Fruit fly (Drosophila melanogaster) whole organism, embryonic: ENCODE measurements around the gene Ltn1.

Experiments
- Awh ChIP-seq: fragments of 200-800 bp; sonication (Bioruptor generic); IDR thresholded peaks from 2 replicates; pipeline ENCODE4, ENCODE4 v1.3.6; 2022; ENCODE audit warnings: missing biosample characterization, missing genetic modification characterization
- CG10431 ChIP-seq: fragments of 200-800 bp; sonication (Bioruptor generic); optimal IDR thresholded peaks from 3 replicates; lab custom pipeline; 2018; ENCODE audit warnings: missing biosample characterization, mild to moderate bottlenecking, missing genetic modification characterization
- CG11504 ChIP-seq: fragments of 200-800 bp; sonication (Bioruptor generic); optimal IDR thresholded peaks from 3 replicates; lab custom pipeline; 2019; ENCODE audit warnings: missing biosample characterization, mild to moderate bottlenecking, missing genetic modification characterization, moderate library complexity
- CG11560 ChIP-seq: fragments of 200-800 bp; sonication (Bioruptor generic); IDR thresholded peaks from 3 replicates; pipeline ENCODE4 v1.3.6; 2022; ENCODE audit warnings: missing biosample characterization, missing genetic modification characterization
- CG12155 ChIP-seq: fragments of 200-800 bp; sonication (Bioruptor generic); optimal IDR thresholded peaks from 3 replicates; lab custom pipeline; 2016; ENCODE audit warnings: missing biosample characterization, missing genetic modification characterization
- CG12942 ChIP-seq: fragments of 200-800 bp; sonication (Bioruptor generic); optimal IDR thresholded peaks from 3 replicates; lab custom pipeline; 2016; ENCODE audit warnings: missing biosample characterization, missing genetic modification characterization
- CG13424 ChIP-seq: fragments of 200-800 bp; sonication (Bioruptor generic); optimal IDR thresholded peaks from 2 replicates; lab custom pipeline; 2019; ENCODE audit warnings: missing biosample characterization, mild to moderate bottlenecking, missing genetic modification characterization, moderate library complexity
- CG13775 ChIP-seq: fragments of 200-800 bp; sonication (Bioruptor generic); optimal IDR thresholded peaks from 3 replicates; lab custom pipeline; 2017; ENCODE audit warnings: missing biosample characterization, mild to moderate bottlenecking, missing genetic modification characterization
- CG14710 ChIP-seq: fragments of 200-800 bp; sonication (Bioruptor generic); optimal IDR thresholded peaks from 3 replicates; lab custom pipeline; 2019; ENCODE audit warnings: missing biosample characterization, mild to moderate bottlenecking, missing genetic modification characterization, moderate library complexity
- CG1603 ChIP-seq: fragments of 200-800 bp; sonication (Bioruptor generic); optimal IDR thresholded peaks from 2 replicates; lab custom pipeline; 2019; ENCODE audit warnings: missing biosample characterization, mild to moderate bottlenecking, missing genetic modification characterization, moderate library complexity
- CG17361 ChIP-seq: fragments of 200-800 bp; sonication (Bioruptor generic); IDR thresholded peaks from 3 replicates; pipeline ENCODE4 v1.3.6; 2022; ENCODE audit warnings: missing biosample characterization, missing genetic modification characterization
- CG30020 ChIP-seq: fragments of 200-800 bp; optimal IDR thresholded peaks from 2 replicates; lab custom pipeline; 2019; ENCODE audit warnings: missing biosample characterization, mild to moderate bottlenecking, missing genetic modification characterization, moderate library complexity
- CG30431 ChIP-seq: fragments of 200-800 bp; sonication (Bioruptor generic); optimal IDR thresholded peaks from 2 replicates; lab custom pipeline; 2017; ENCODE audit warnings: missing biosample characterization, missing genetic modification characterization
- CG31441 ChIP-seq: fragments of 200-800 bp; sonication (Bioruptor generic); IDR thresholded peaks from 2 replicates; pipeline ENCODE4 v1.3.6; 2022; ENCODE audit warnings: missing biosample characterization, missing genetic modification characterization
- CG3163 ChIP-seq: fragments of 200-800 bp; sonication (Bioruptor generic); optimal IDR thresholded peaks from 3 replicates; lab custom pipeline; 2016; ENCODE audit warnings: missing biosample characterization, missing genetic modification characterization
- CG3838 ChIP-seq: fragments of 200-800 bp; sonication (Bioruptor generic); optimal IDR thresholded peaks from 3 replicates; lab custom pipeline; 2016; ENCODE audit warnings: missing biosample characterization, missing genetic modification characterization
- CG4820 ChIP-seq: fragments of 200-800 bp; sonication (Bioruptor generic); optimal IDR thresholded peaks from 3 replicates; lab custom pipeline; 2016; ENCODE audit warnings: missing biosample characterization, missing genetic modification characterization
- CG5953 ChIP-seq: fragments of 200-800 bp; sonication (Bioruptor generic); IDR thresholded peaks from 2 replicates; pipeline ENCODE4 v1.3.6; 2022; ENCODE audit warnings: missing biosample characterization, missing genetic modification characterization
- CG7357 ChIP-seq: fragments of 200-800 bp; sonication (Bioruptor generic); IDR thresholded peaks from 3 replicates; pipeline ENCODE4 v1.3.6; 2022; ENCODE audit warnings: missing biosample characterization, missing genetic modification characterization
- CG8089 ChIP-seq: fragments of 200-800 bp; sonication (Bioruptor generic); optimal IDR thresholded peaks from 3 replicates; lab custom pipeline; 2016; ENCODE audit warnings: missing biosample characterization, missing genetic modification characterization
- CG8281 ChIP-seq: fragments of 200-800 bp; sonication (Bioruptor generic); optimal IDR thresholded peaks from 2 replicates; lab custom pipeline; 2018; ENCODE audit warnings: missing biosample characterization, mild to moderate bottlenecking, missing genetic modification characterization, moderate library complexity
- Camta ChIP-seq: fragments of 200-800 bp; sonication (Bioruptor generic); optimal IDR thresholded peaks from 2 replicates; lab custom pipeline; 2016; ENCODE audit warnings: missing biosample characterization, missing genetic modification characterization
- Chrac-16 ChIP-seq: fragments of 200-800 bp; sonication (Bioruptor generic); optimal IDR thresholded peaks from 3 replicates; lab custom pipeline; 2016; ENCODE audit warnings: missing biosample characterization, missing genetic modification characterization
- CrebB ChIP-seq: fragments of 200-800 bp; sonication (Bioruptor generic); optimal IDR thresholded peaks from 3 replicates; lab custom pipeline; 2018; ENCODE audit warnings: missing biosample characterization, mild to moderate bottlenecking, missing genetic modification characterization
- D ChIP-seq, 2 experiments: fragments of 200-800 bp in 1 of 2; fragments of >200 bp in 1 of 2; sonication (Bioruptor generic) in 1 of 2; optimal IDR thresholded peaks; 2 replicates in 1 of 2; 3 replicates in 1 of 2; lab custom pipeline; 2017; ENCODE audit warnings: mild to moderate bottlenecking in 1 of 2, missing biosample characterization in 1 of 2, missing genetic modification characterization in 1 of 2, missing genetic modification reagents in 1 of 2
- Dad ChIP-seq: fragments of 200-800 bp; sonication (Bioruptor generic); optimal IDR thresholded peaks from 3 replicates; lab custom pipeline; 2016; ENCODE audit warnings: missing biosample characterization, missing genetic modification characterization
- Gug ChIP-seq: fragments of 200-800 bp; sonication (Bioruptor generic); IDR thresholded peaks from 4 replicates; pipeline ENCODE4 v1.3.6; 2022; ENCODE audit warnings: missing biosample characterization, missing genetic modification characterization
- H15 ChIP-seq: fragments of 200-800 bp; sonication (Bioruptor generic); IDR thresholded peaks from 3 replicates; pipeline ENCODE4 v1.3.6; 2022; ENCODE audit warnings: missing biosample characterization, missing genetic modification characterization
- Hr78 ChIP-seq, 2 experiments: fragments of 200-800 bp in 1 of 2; fragments of >200 bp in 1 of 2; sonication (Bioruptor generic) in 1 of 2; optimal IDR thresholded peaks; 2 replicates each; lab custom pipeline; 2017 to 2019; ENCODE audit warnings: missing biosample characterization in 2 of 2, missing genetic modification characterization in 2 of 2, mild to moderate bottlenecking in 1 of 2, moderate library complexity in 1 of 2
- Lpt ChIP-seq: fragments of >200 bp; optimal IDR thresholded peaks from 2 replicates; lab custom pipeline; 2018; ENCODE audit warnings: missing biosample characterization, missing genetic modification characterization
- Mad ChIP-seq: fragments of 200-800 bp; sonication (Bioruptor generic); optimal IDR thresholded peaks from 2 replicates; lab custom pipeline; 2016; ENCODE audit warnings: missing biosample characterization, missing genetic modification characterization
- Pdp1 ChIP-seq, 2 experiments: fragments of 200-800 bp; sonication (Bioruptor generic); optimal IDR thresholded peaks; 3 replicates each; lab custom pipeline; 2016; ENCODE audit warnings: missing biosample characterization in 2 of 2, missing genetic modification characterization in 2 of 2, mild to moderate bottlenecking in 1 of 2, moderate library complexity in 1 of 2
- Scr ChIP-seq: fragments of 200-800 bp; sonication (Bioruptor generic); IDR thresholded peaks from 2 replicates; pipeline ENCODE4 v1.3.6; 2022; ENCODE audit warnings: missing biosample characterization, missing genetic modification characterization; ENCODE audit not compliant: partially characterized antibody
- Sox100B ChIP-seq: fragments of 200-800 bp; sonication (Bioruptor generic); optimal IDR thresholded peaks from 3 replicates; lab custom pipeline; 2018; ENCODE audit warnings: missing biosample characterization, mild to moderate bottlenecking, missing genetic modification characterization
- al ChIP-seq: fragments of 200-800 bp; sonication (Bioruptor generic); IDR thresholded peaks from 2 replicates; pipeline ENCODE4 v1.3.6; 2022; ENCODE audit warnings: missing biosample characterization, missing genetic modification characterization
- amos ChIP-seq: fragments of 200-800 bp; sonication (Bioruptor generic); IDR thresholded peaks from 2 replicates; pipeline ENCODE4 v1.3.6; 2022; ENCODE audit warnings: missing biosample characterization, missing genetic modification characterization; ENCODE audit not compliant: partially characterized antibody
- cad ChIP-seq: fragments of >200 bp; optimal IDR thresholded peaks from 2 replicates; lab custom pipeline; 2017; ENCODE audit warnings: missing biosample characterization, missing genetic modification characterization
- cato ChIP-seq: fragments of 200-800 bp; sonication (Bioruptor generic); optimal IDR thresholded peaks from 2 replicates; lab custom pipeline; 2016; ENCODE audit warnings: missing biosample characterization, missing genetic modification characterization, borderline replicate concordance
- ci ChIP-seq: fragments of 200-800 bp; sonication (Bioruptor generic); IDR thresholded peaks from 3 replicates; pipeline ENCODE4 v1.3.6; 2022; ENCODE audit warnings: missing biosample characterization, missing genetic modification characterization
- cwo ChIP-seq: fragments of 200-800 bp; sonication (Bioruptor generic); optimal IDR thresholded peaks from 3 replicates; lab custom pipeline; 2017; ENCODE audit warnings: missing biosample characterization, missing genetic modification characterization, mild to moderate bottlenecking, moderate library complexity, missing genetic modification reagents
- emc ChIP-seq: fragments of 200-800 bp; sonication (Bioruptor generic); optimal IDR thresholded peaks from 2 replicates; lab custom pipeline; 2016; ENCODE audit warnings: missing biosample characterization, missing genetic modification characterization
- jing ChIP-seq: fragments of 200-800 bp; sonication (Bioruptor generic); optimal IDR thresholded peaks from 2 replicates; lab custom pipeline; 2018; ENCODE audit warnings: missing biosample characterization, mild to moderate bottlenecking, missing genetic modification characterization
- psq ChIP-seq: fragments of 200-800 bp; sonication (Bioruptor generic); optimal IDR thresholded peaks from 2 replicates; lab custom pipeline; 2017; ENCODE audit warnings: missing biosample characterization, missing genetic modification characterization
- pum ChIP-seq: fragments of 200-800 bp; sonication (Bioruptor generic); optimal IDR thresholded peaks from 2 replicates; lab custom pipeline; 2016; ENCODE audit warnings: missing biosample characterization, missing genetic modification characterization
- run ChIP-seq: fragments of 200-800 bp; sonication (Bioruptor generic); optimal IDR thresholded peaks from 3 replicates; lab custom pipeline; 2018; ENCODE audit warnings: missing biosample characterization, mild to moderate bottlenecking, missing genetic modification characterization
- salm ChIP-seq: fragments of 200-800 bp; sonication (Bioruptor generic); optimal IDR thresholded peaks from 2 replicates; lab custom pipeline; 2018; ENCODE audit warnings: missing biosample characterization, mild to moderate bottlenecking, missing genetic modification characterization
- slbo ChIP-seq: fragments of 200-800 bp; sonication (Bioruptor generic); IDR thresholded peaks from 2 replicates; pipeline ENCODE4 v1.3.6; 2022; ENCODE audit warnings: missing biosample characterization, missing genetic modification characterization
- so ChIP-seq: fragments of 200-800 bp; sonication (Bioruptor generic); IDR thresholded peaks from 3 replicates; pipeline ENCODE4 v1.3.6; 2022; ENCODE audit warnings: missing biosample characterization, missing genetic modification characterization
- trem ChIP-seq: fragments of 200-800 bp; optimal IDR thresholded peaks from 3 replicates; lab custom pipeline; 2019; ENCODE audit warnings: missing biosample characterization, mild to moderate bottlenecking, missing genetic modification characterization, moderate library complexity
- wek ChIP-seq: fragments of 200-800 bp; sonication (Bioruptor generic); optimal IDR thresholded peaks from 3 replicates; lab custom pipeline; 2018; ENCODE audit warnings: missing biosample characterization, mild to moderate bottlenecking, missing genetic modification characterization, moderate library complexity
- zen2 ChIP-seq: fragments of 200-800 bp; sonication (Bioruptor generic); IDR thresholded peaks from 3 replicates; pipeline ENCODE4 v1.3.6; 2022; ENCODE audit warnings: missing biosample characterization, missing genetic modification characterization; ENCODE audit not compliant: partially characterized antibody

The Ltn1 gene

DNA sequence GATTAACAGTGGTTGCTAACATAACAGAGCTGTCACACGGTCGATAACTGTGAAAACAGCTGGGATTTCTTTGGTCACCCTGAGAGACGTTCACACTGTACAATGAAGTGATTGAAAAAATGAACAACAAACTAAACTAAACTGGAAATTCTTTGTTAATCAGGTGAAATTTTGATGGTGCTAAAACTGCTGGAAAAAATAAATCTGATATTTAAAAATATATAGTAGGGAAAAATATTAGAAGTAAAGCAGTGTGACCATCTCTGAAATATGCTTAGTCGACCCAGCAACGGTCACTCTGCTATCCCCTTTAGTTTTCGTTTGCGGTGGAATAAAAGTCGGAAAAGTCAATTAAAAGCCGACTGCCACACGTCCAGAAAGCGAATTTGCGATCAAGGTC, 33.9 kb upstream of the Ltn1 start, which contains the start of the genes CG9231 and CG9330 (continued):
- TF ChIP-seq CG30020 (tag; lab: Kevin White, UChicago) (peak; percentile 57), jing (GFP tag; lab: Kevin White, UChicago) (no peak), Dad (peak; percentile 3), CG3163 (GFP tag; lab: Kevin White, UChicago) (no peak), Pdp1 (GFP tag; optimal IDR thresholded peaks at IDR 0.05; lab: Kevin White, UChicago) (peak; percentile 13 to 14), CG8281 (tag; lab: Kevin White, UChicago) (no peak), emc (GFP tag; lab: Kevin White, UChicago) (no peak), Hr78 (GFP tag; optimal IDR thresholded peaks at IDR 0.05; lab: Kevin White, UChicago) (no peak), CG7357 (GFP tag; lab: Robert Waterston, UW) (0 out of 3 replicates have a peak, but pooled peaks have one; percentile 55), CG11560 (tag; lab: Robert Waterston, UW) (no peak), salm (tag; lab: Kevin White, UChicago) (no peak), CG17361 (GFP tag; lab: Robert Waterston, UW) (peak; percentile 38; the same call in 1 of the 3 replicates), CG4820 (no peak), Sox100B (GFP tag; lab: Kevin White, UChicago) (no peak), Scr (GFP tag; lab: Robert Waterston, UW) (peak; percentile 29; the same call in 1 of the 2 replicates), CG1603 (tag; lab: Kevin White, UChicago) (peak; percentile 52), CG12942 (GFP tag; lab: Kevin White, UChicago) (no peak), CG3838 (GFP tag; lab: Kevin White, UChicago) (no peak), CG30431 (GFP tag; lab: Kevin White, UChicago) (no peak), CG13424 (tag; lab: Kevin White, UChicago) (peak; percentile 16), CG11504 (tag; lab: Kevin White, UChicago) (peak; percentile 50), CG10431 (peak; percentile 65), Camta (GFP tag; lab: Kevin White, UChicago) (no peak), Chrac-16 (GFP tag; lab: Kevin White, UChicago) (no peak), Mad (GFP tag; lab: Kevin White, UChicago) (no peak), CG8089 (no peak), al (no peak), Lpt (GFP tag; lab: Kevin White, UChicago) (no peak), ci (GFP tag; lab: Robert Waterston, UW) (no peak), D (optimal IDR thresholded peaks at IDR 0.05; lab: Kevin White, UChicago) (no peak), D (GFP tag; optimal IDR thresholded peaks at IDR 0.05; lab: Kevin White, UChicago) (no peak), so (GFP tag; lab: Robert Waterston, UW) (no peak), cato (GFP tag; lab: Kevin White, UChicago) (no peak), cad (no peak), CG5953 (no peak), wek (GFP tag; lab: Kevin White, UChicago) (no peak), pum (GFP tag; lab: Kevin White, UChicago) (peak; percentile 18), CG14710 (tag; lab: Kevin White, UChicago) (peak; percentile 81), H15 (GFP tag; lab: Robert Waterston, UW) (no peak), Awh (GFP tag; lab: Robert Waterston, UW) (no peak), cwo (GFP tag; lab: Kevin White, UChicago) (no peak), CrebB (tag; lab: Kevin White, UChicago) (no peak), slbo (GFP tag; lab: Robert Waterston, UW) (no peak), amos (GFP tag; lab: Robert Waterston, UW) (no peak), CG31441 (peak; percentile 24; the same call in 1 of the 2 replicates), CG13775 (peak; percentile 41), run (tag; lab: Kevin White, UChicago) (no peak), CG12155 (GFP tag; lab: Kevin White, UChicago) (no peak), psq (no peak), zen2 (GFP tag; lab: Robert Waterston, UW) (no peak), trem (peak; percentile 84), Gug (GFP tag; lab: Robert Waterston, UW) (no peak)
